Worm (Caenorhabditis elegans): Measurements from ENCODE around the gene F21C10.5.

DNA sequence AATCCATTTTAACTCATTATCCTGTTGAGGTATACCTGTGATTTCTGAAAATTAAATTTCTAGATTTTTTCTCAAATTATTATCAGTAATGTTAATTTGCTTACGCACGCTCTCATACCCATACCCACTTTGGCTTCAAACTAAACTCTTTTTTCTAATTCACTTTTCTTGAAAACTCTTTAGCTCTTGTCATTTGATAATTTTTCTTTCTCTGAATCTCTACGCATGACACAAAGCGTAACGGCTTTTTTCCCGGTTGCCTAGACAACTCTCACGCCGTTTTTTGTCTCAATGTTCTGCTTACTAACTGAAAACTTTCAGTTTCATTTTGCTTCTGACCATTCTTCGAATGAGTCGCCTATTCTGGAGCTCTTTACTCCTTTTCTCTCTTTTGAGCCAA is 8.5 kb downstream of the F21C10.5 start, which contains the start of gene B0222.1:
- TF ChIP-seq ceh-58 (GFP tag; IDR thresholded peaks at IDR 0.05), result no peak
- no peak for TF ChIP-seq him-1 (tag; optimal IDR thresholded peaks at IDR 0.05)
- no peak for TF ChIP-seq unc-62 (GFP tag; optimal IDR thresholded peaks at IDR 0.05)
- TF ChIP-seq efl-1 (GFP tag; optimal IDR thresholded peaks at IDR 0.05), result no peak
- TF ChIP-seq unc-130 (GFP tag; optimal IDR thresholded peaks at IDR 0.05), result no peak
- TF ChIP-seq snpc-4 (GFP tag; optimal IDR thresholded peaks at IDR 0.05), result no peak
- no peak for TF ChIP-seq snpc-4 (tag; optimal IDR thresholded peaks at IDR 0.05)
- TF ChIP-seq nhr-90 (tag; optimal IDR thresholded peaks at IDR 0.05), result no peak
- TF ChIP-seq ztf-28 (GFP tag; IDR thresholded peaks at IDR 0.05), result no peak
- no peak for TF ChIP-seq F55B11.4 (tag; optimal IDR thresholded peaks at IDR 0.05; ENCODE audit: borderline replicate concordance, insufficient read depth)
- no peak for TF ChIP-seq nhr-80 (tag; optimal IDR thresholded peaks at IDR 0.05)

Measured in whole organism, young adult.